Fruit fly (Drosophila melanogaster) whole organism, embryonic: ENCODE measurements around the gene flip.

Experiments
- ATbp ChIP-seq: fragments of 200-800 bp; sonication (Bioruptor generic); optimal IDR thresholded peaks from 2 replicates; lab custom pipeline; 2017; ENCODE audit warnings: missing biosample characterization, mild to moderate bottlenecking, missing genetic modification characterization, missing genetic modification reagents
- B-H1 ChIP-seq: fragments of 200-800 bp; sonication (Bioruptor generic); IDR thresholded peaks from 3 replicates; pipeline ENCODE4 v1.3.6; 2022; ENCODE audit warnings: missing biosample characterization, missing genetic modification characterization
- B-H2 ChIP-seq: fragments of 200-800 bp; sonication (Bioruptor generic); optimal IDR thresholded peaks from 2 replicates; lab custom pipeline; 2018; ENCODE audit warnings: missing biosample characterization, mild to moderate bottlenecking, missing genetic modification characterization
- BEAF-32 ChIP-seq: fragments of 200-800 bp; sonication (Bioruptor generic); optimal IDR thresholded peaks from 3 replicates; lab custom pipeline; 2017; ENCODE audit warnings: missing biosample characterization, missing genetic modification characterization, mild to moderate bottlenecking, moderate library complexity, missing genetic modification reagents
- CG10209 ChIP-seq: fragments of 200-800 bp; sonication (Bioruptor generic); optimal IDR thresholded peaks from 3 replicates; lab custom pipeline; 2017; ENCODE audit warnings: missing biosample characterization, mild to moderate bottlenecking, missing genetic modification characterization, missing genetic modification reagents
- CG14710 ChIP-seq: fragments of 200-800 bp; sonication (Bioruptor generic); optimal IDR thresholded peaks from 3 replicates; lab custom pipeline; 2019; ENCODE audit warnings: missing biosample characterization, mild to moderate bottlenecking, missing genetic modification characterization, moderate library complexity
- CG14965 ChIP-seq: fragments of 200-800 bp; sonication (Bioruptor generic); optimal IDR thresholded peaks from 2 replicates; lab custom pipeline; 2016; ENCODE audit warnings: missing biosample characterization, missing genetic modification characterization, borderline replicate concordance
- CG15601 ChIP-seq: fragments of 200-800 bp; sonication (Bioruptor generic); optimal IDR thresholded peaks from 3 replicates; lab custom pipeline; 2019; ENCODE audit warnings: missing biosample characterization, mild to moderate bottlenecking, missing genetic modification characterization, moderate library complexity
- CG15696 ChIP-seq: fragments of 200-800 bp; sonication (Bioruptor generic); optimal IDR thresholded peaks from 2 replicates; lab custom pipeline; 2019; ENCODE audit warnings: missing biosample characterization, mild to moderate bottlenecking, missing genetic modification characterization, moderate library complexity
- CG1603 ChIP-seq: fragments of 200-800 bp; sonication (Bioruptor generic); optimal IDR thresholded peaks from 2 replicates; lab custom pipeline; 2019; ENCODE audit warnings: missing biosample characterization, mild to moderate bottlenecking, missing genetic modification characterization, moderate library complexity
- CG16863 ChIP-seq: fragments of 200-800 bp; sonication (Bioruptor generic); optimal IDR thresholded peaks from 3 replicates; lab custom pipeline; 2016; ENCODE audit warnings: missing biosample characterization, missing genetic modification characterization
- CG17361 ChIP-seq: fragments of 200-800 bp; sonication (Bioruptor generic); IDR thresholded peaks from 3 replicates; pipeline ENCODE4 v1.3.6; 2022; ENCODE audit warnings: missing biosample characterization, missing genetic modification characterization
- CG30020 ChIP-seq: fragments of 200-800 bp; optimal IDR thresholded peaks from 2 replicates; lab custom pipeline; 2019; ENCODE audit warnings: missing biosample characterization, mild to moderate bottlenecking, missing genetic modification characterization, moderate library complexity
- CG30403 ChIP-seq: fragments of 200-800 bp; sonication (Bioruptor generic); optimal IDR thresholded peaks from 3 replicates; lab custom pipeline; 2016; ENCODE audit warnings: missing biosample characterization, missing genetic modification characterization
- CG31224 ChIP-seq: fragments of 200-800 bp; sonication (Bioruptor generic); IDR thresholded peaks from 2 replicates; pipeline ENCODE4 v1.3.6; 2022; ENCODE audit warnings: missing biosample characterization, missing genetic modification characterization
- CG3281 ChIP-seq: fragments of 200-800 bp; sonication (Bioruptor generic); optimal IDR thresholded peaks from 3 replicates; lab custom pipeline; 2017; ENCODE audit warnings: missing biosample characterization, mild to moderate bottlenecking, missing genetic modification characterization
- CG34376 ChIP-seq: fragments of 200-800 bp; sonication (Bioruptor generic); optimal IDR thresholded peaks from 2 replicates; lab custom pipeline; 2018; ENCODE audit warnings: missing biosample characterization, mild to moderate bottlenecking, missing genetic modification characterization
- CG3838 ChIP-seq: fragments of 200-800 bp; sonication (Bioruptor generic); optimal IDR thresholded peaks from 3 replicates; lab custom pipeline; 2016; ENCODE audit warnings: missing biosample characterization, missing genetic modification characterization
- CG4328 ChIP-seq: fragments of 200-800 bp; sonication (Bioruptor generic); optimal IDR thresholded peaks from 3 replicates; lab custom pipeline; 2017; ENCODE audit warnings: missing biosample characterization, missing genetic modification reagents, missing genetic modification characterization
- CG4404 ChIP-seq: fragments of 200-800 bp; sonication (Bioruptor generic); IDR thresholded peaks from 2 replicates; pipeline ENCODE4 v1.3.6; 2022; ENCODE audit warnings: missing biosample characterization, missing genetic modification characterization
- CG8924 ChIP-seq: fragments of 200-800 bp; optimal IDR thresholded peaks from 3 replicates; lab custom pipeline; 2019; ENCODE audit warnings: missing biosample characterization, mild to moderate bottlenecking, missing genetic modification characterization, moderate library complexity
- CG9932 ChIP-seq: fragments of 200-800 bp; sonication (Bioruptor generic); IDR thresholded peaks from 2 replicates; pipeline ENCODE4 v1.3.6; 2022; ENCODE audit warnings: missing biosample characterization, missing genetic modification characterization
- Doc3 ChIP-seq: fragments of 200-800 bp; sonication (Bioruptor generic); IDR thresholded peaks from 3 replicates; pipeline ENCODE4 v1.3.6; 2022; ENCODE audit warnings: missing biosample characterization, missing genetic modification characterization; ENCODE audit not compliant: partially characterized antibody
- Drgx ChIP-seq: fragments of 200-800 bp; sonication (Bioruptor generic); IDR thresholded peaks from 2 replicates; pipeline ENCODE4 v1.3.6; 2022; ENCODE audit warnings: missing biosample characterization, missing genetic modification characterization
- Fer3 ChIP-seq: fragments of 200-800 bp; sonication (Bioruptor generic); optimal IDR thresholded peaks from 2 replicates; lab custom pipeline; 2018; ENCODE audit warnings: missing biosample characterization, mild to moderate bottlenecking, missing genetic modification characterization, moderate library complexity
- Nf-YC ChIP-seq: fragments of 200-800 bp; optimal IDR thresholded peaks from 3 replicates; lab custom pipeline; 2019; ENCODE audit warnings: missing biosample characterization, mild to moderate bottlenecking, missing genetic modification characterization, moderate library complexity
- NfI ChIP-seq: fragments of 200-800 bp; sonication (Bioruptor generic); optimal IDR thresholded peaks from 3 replicates; lab custom pipeline; 2018; ENCODE audit warnings: missing biosample characterization, mild to moderate bottlenecking, missing genetic modification characterization, moderate library complexity
- Oli ChIP-seq: fragments of 200-800 bp; sonication (Bioruptor generic); optimal IDR thresholded peaks from 2 replicates; lab custom pipeline; 2018; ENCODE audit warnings: missing biosample characterization, mild to moderate bottlenecking, missing genetic modification characterization, moderate library complexity
- PHDP ChIP-seq: fragments of 200-800 bp; sonication (Bioruptor generic); optimal IDR thresholded peaks from 3 replicates; lab custom pipeline; 2018; ENCODE audit warnings: missing biosample characterization, mild to moderate bottlenecking, missing genetic modification characterization, moderate library complexity
- YL-1 ChIP-seq: fragments of 200-800 bp; sonication (Bioruptor generic); optimal IDR thresholded peaks from 3 replicates; lab custom pipeline; 2017; ENCODE audit warnings: missing biosample characterization, mild to moderate bottlenecking, missing genetic modification characterization
- amos ChIP-seq: fragments of 200-800 bp; sonication (Bioruptor generic); IDR thresholded peaks from 2 replicates; pipeline ENCODE4 v1.3.6; 2022; ENCODE audit warnings: missing biosample characterization, missing genetic modification characterization; ENCODE audit not compliant: partially characterized antibody
- crc ChIP-seq: fragments of 200-800 bp; sonication (Bioruptor generic); optimal IDR thresholded peaks from 2 replicates; lab custom pipeline; 2016; ENCODE audit warnings: missing biosample characterization, missing genetic modification characterization
- dmrt11E ChIP-seq: fragments of 200-800 bp; sonication (Bioruptor generic); optimal IDR thresholded peaks from 3 replicates; lab custom pipeline; 2018; ENCODE audit warnings: missing biosample characterization, mild to moderate bottlenecking, missing genetic modification characterization, moderate library complexity
- gem ChIP-seq: fragments of 200-800 bp; sonication (Bioruptor generic); optimal IDR thresholded peaks from 2 replicates; lab custom pipeline; 2019; ENCODE audit warnings: missing biosample characterization, mild to moderate bottlenecking, missing genetic modification characterization, moderate library complexity
- gsb ChIP-seq: fragments of 200-800 bp; sonication (Bioruptor generic); IDR thresholded peaks from 2 replicates; pipeline ENCODE4 v1.3.6; 2022; ENCODE audit warnings: missing biosample characterization, missing genetic modification characterization
- ham ChIP-seq: fragments of 200-800 bp; sonication (Bioruptor generic); IDR thresholded peaks from 2 replicates; pipeline ENCODE4 v1.3.6; 2022; ENCODE audit warnings: missing biosample characterization, missing genetic modification characterization
- lov ChIP-seq, 2 experiments: fragments of 200-800 bp in 1 of 2; fragments of >200 bp in 1 of 2; sonication (Bioruptor generic) in 1 of 2; IDR thresholded peaks in 1 of 2; optimal IDR thresholded peaks in 1 of 2; 2 replicates in 1 of 2; 3 replicates in 1 of 2; pipeline versions ENCODE4 v1.3.6 to Lab custom; 2017 to 2022; ENCODE audit warnings: missing biosample characterization in 1 of 2, missing genetic modification characterization in 1 of 2
- maf-S ChIP-seq: fragments of 200-800 bp; sonication (Bioruptor generic); optimal IDR thresholded peaks from 2 replicates; lab custom pipeline; 2016; ENCODE audit warnings: missing biosample characterization, missing genetic modification characterization
- odd ChIP-seq: fragments of 200-800 bp; sonication (Bioruptor generic); optimal IDR thresholded peaks from 2 replicates; lab custom pipeline; 2017; ENCODE audit warnings: missing biosample characterization, mild to moderate bottlenecking, missing genetic modification characterization
- prd ChIP-seq, 3 experiments: fragments of >200 bp in 2 of 3; fragments of 200-800 bp in 1 of 3; sonication (Bioruptor generic) in 1 of 3; optimal IDR thresholded peaks in 2 of 3; IDR thresholded peaks in 1 of 3; 2 replicates in 2 of 3; 3 replicates in 1 of 3; pipeline versions ENCODE4 v1.3.6 to Lab custom; 2017 to 2022; ENCODE audit warnings: missing biosample characterization in 1 of 3, missing genetic modification characterization in 1 of 3
- psq ChIP-seq: fragments of 200-800 bp; sonication (Bioruptor generic); optimal IDR thresholded peaks from 2 replicates; lab custom pipeline; 2017; ENCODE audit warnings: missing biosample characterization, missing genetic modification characterization
- sens ChIP-seq: fragments of 200-800 bp; sonication (Bioruptor generic); peaks from one replicate; lab custom pipeline; 2016; ENCODE audit warnings: missing biosample characterization, missing genetic modification characterization
- slbo ChIP-seq: fragments of 200-800 bp; sonication (Bioruptor generic); IDR thresholded peaks from 2 replicates; pipeline ENCODE4 v1.3.6; 2022; ENCODE audit warnings: missing biosample characterization, missing genetic modification characterization
- ssp ChIP-seq: fragments of 200-800 bp; sonication (Bioruptor generic); IDR thresholded peaks from 2 replicates; pipeline ENCODE4 v1.3.6; 2022; ENCODE audit warnings: missing biosample characterization, missing genetic modification characterization
- stc ChIP-seq: fragments of 200-800 bp; sonication (Bioruptor generic); IDR thresholded peaks from 2 replicates; pipeline ENCODE4 v1.3.6; 2022; ENCODE audit warnings: missing biosample characterization, missing genetic modification characterization
- sug ChIP-seq: fragments of 200-800 bp; optimal IDR thresholded peaks from 2 replicates; lab custom pipeline; 2019; ENCODE audit warnings: missing biosample characterization, mild to moderate bottlenecking, missing genetic modification characterization, moderate library complexity
- tx ChIP-seq: fragments of 200-800 bp; sonication (Bioruptor generic); optimal IDR thresholded peaks from 2 replicates; lab custom pipeline; 2016; ENCODE audit warnings: missing biosample characterization, missing genetic modification characterization
- wek ChIP-seq: fragments of 200-800 bp; sonication (Bioruptor generic); optimal IDR thresholded peaks from 3 replicates; lab custom pipeline; 2018; ENCODE audit warnings: missing biosample characterization, mild to moderate bottlenecking, missing genetic modification characterization, moderate library complexity

The flip gene

dm6 chr3R:4311067-4311723 lies 33.5 kb upstream of the flip start, which contains the start of gene Suv3 (continued):
- TF ChIP-seq slbo (GFP tag; lab: Robert Waterston, UW) (peak; percentile 62; the same call in 1 of the 2 replicates), sens (peak; percentile 12), CG3281 (GFP tag; lab: Kevin White, UChicago) (peak; percentile 7), Oli (tag; lab: Kevin White, UChicago) (peak; percentile 22), Nf-YC (tag; lab: Kevin White, UChicago) (peak; percentile 63), CG14710 (tag; lab: Kevin White, UChicago) (peak; percentile 44), CG3838 (GFP tag; lab: Kevin White, UChicago) (no peak), Fer3 (peak; percentile 61), crc (no peak), BEAF-32 (peak; percentile 54), prd (optimal IDR thresholded peaks at IDR 0.05; lab: Kevin White, UChicago) (no peak), prd (GFP tag; IDR thresholded peaks at IDR 0.05; lab: Robert Waterston, UW) (peak; percentile 49; the same call in 1 of the 3 replicates), Drgx (GFP tag; lab: Robert Waterston, UW) (no peak), CG16863 (GFP tag; lab: Kevin White, UChicago) (no peak), Doc3 (GFP tag; lab: Robert Waterston, UW) (peak; percentile 25; the same call in 1 of the 3 replicates), ham (no peak), ATbp (GFP tag; lab: Kevin White, UChicago) (no peak), CG4404 (GFP tag; lab: Robert Waterston, UW) (no peak), CG10209 (GFP tag; lab: Kevin White, UChicago) (peak; percentile 17), wek (GFP tag; lab: Kevin White, UChicago) (peak; percentile 93), lov (optimal IDR thresholded peaks at IDR 0.05; lab: Kevin White, UChicago) (no peak), lov (GFP tag; IDR thresholded peaks at IDR 0.05; lab: Robert Waterston, UW) (no peak), NfI (GFP tag; lab: Kevin White, UChicago) (peak; percentile 20), CG14965 (GFP tag; lab: Kevin White, UChicago) (no peak), CG17361 (GFP tag; lab: Robert Waterston, UW) (peak; percentile 85), B-H1 (0 out of 3 replicates have a peak, but pooled peaks have one; percentile 19), stc (0 out of 2 replicates have a peak, but pooled peaks have one; percentile 25), B-H2 (GFP tag; lab: Kevin White, UChicago) (peak; percentile 43), CG31224 (GFP tag; lab: Robert Waterston, UW) (no peak), tx (GFP tag; lab: Kevin White, UChicago) (no peak), dmrt11E (peak; percentile 45), CG1603 (no peak), CG30020 (tag; lab: Kevin White, UChicago) (peak; percentile 72), amos (GFP tag; lab: Robert Waterston, UW) (no peak), odd (GFP tag; lab: Kevin White, UChicago) (no peak), YL-1 (GFP tag; lab: Kevin White, UChicago) (peak; percentile 47), CG8924 (tag; lab: Kevin White, UChicago) (peak; percentile 44), ssp (0 out of 2 replicates have a peak, but pooled peaks have one; percentile 39), CG30403 (GFP tag; lab: Kevin White, UChicago) (peak; percentile 28), gsb (GFP tag; lab: Robert Waterston, UW) (no peak), CG4328 (GFP tag; lab: Kevin White, UChicago) (peak; percentile 19), maf-S (no peak), sug (peak; percentile 55), CG15696 (tag; lab: Kevin White, UChicago) (peak; percentile 37), CG15601 (tag; lab: Kevin White, UChicago) (peak; percentile 8), gem (tag; lab: Kevin White, UChicago) (peak; percentile 69), PHDP (tag; lab: Kevin White, UChicago) (peak; percentile 2), CG9932 (GFP tag; lab: Robert Waterston, UW) (peak; percentile 64), psq (GFP tag; lab: Kevin White, UChicago) (peak; percentile 8), CG34376 (GFP tag; lab: Kevin White, UChicago) (peak; percentile 12)
